Worm (Caenorhabditis elegans) whole organism, early embryonic: ENCODE data around the gene F21G4.6.

ENCODE experiments used
- B0310.2 ChIP-seq: sonication (generic microtip); optimal IDR thresholded peaks from 2 replicates; lab custom pipeline; 2016; ENCODE audit warnings: mild to moderate bottlenecking, missing genetic modification characterization, missing compliant biosample characterization
- ama-1 ChIP-seq: fragments of 150-350 bp; optimal IDR thresholded peaks from 2 replicates; lab custom pipeline; 2014
- ceh-36 ChIP-seq: sonication (generic microtip); optimal IDR thresholded peaks from 2 replicates; lab custom pipeline; 2016; ENCODE audit warnings: missing genetic modification characterization, inconsistent platforms, missing compliant biosample characterization
- flt-1 ChIP-seq: fragments of 200-800 bp; sonication (Bioruptor generic); IDR thresholded peaks from 2 replicates; pipeline ENCODE4 v1.3.6; 2022; ENCODE audit warnings: missing genetic modification characterization, missing compliant biosample characterization
- hmbx-1 ChIP-seq: sonication (generic microtip); optimal IDR thresholded peaks from 2 replicates; lab custom pipeline; 2016; ENCODE audit warnings: mild to moderate bottlenecking, missing genetic modification characterization, missing compliant biosample characterization
- hmg-4 ChIP-seq: fragments of 200-800 bp; sonication (Bioruptor generic); optimal IDR thresholded peaks from 2 replicates; lab custom pipeline; 2018; ENCODE audit warnings: mild to moderate bottlenecking, missing genetic modification characterization, missing compliant biosample characterization

- TF ChIP-seq ama-1 (lab: Kevin White, UChicago) = no peak
- no peak for TF ChIP-seq hmbx-1 (tag; lab: Kevin White, UChicago)
- TF ChIP-seq hmg-4 = no peak
- no peak for TF ChIP-seq ceh-36 (tag; lab: Kevin White, UChicago)
- TF ChIP-seq flt-1 (GFP tag; lab: Robert Waterston, UW) = no peak
- no peak for TF ChIP-seq B0310.2 (tag; lab: Kevin White, UChicago)
Observed at ce11 chrX:9965275-9965674, 48.0 kb upstream of the F21G4.6 start, which contains the start of gene pssy-1.
